Worm (Caenorhabditis elegans): Measurements from ENCODE around the gene R05F9.7.

- TF ChIP-seq pqm-1 (tag; optimal IDR thresholded peaks at IDR 0.05), result no peak
- TF ChIP-seq ceh-82 (tag; optimal IDR thresholded peaks at IDR 0.05), result no peak
- TF ChIP-seq C34B4.2 (tag; optimal IDR thresholded peaks at IDR 0.05), result no peak
- no peak for TF ChIP-seq sox-4 (tag; optimal IDR thresholded peaks at IDR 0.05)
- no peak for TF ChIP-seq alr-1 (tag; optimal IDR thresholded peaks at IDR 0.05; ENCODE audit: borderline replicate concordance)
- TF ChIP-seq lsy-2 (tag; optimal IDR thresholded peaks at IDR 0.05), result no peak
- no peak for TF ChIP-seq ztf-4 (tag; optimal IDR thresholded peaks at IDR 0.05)
- no peak for TF ChIP-seq snpc-4 (tag; optimal IDR thresholded peaks at IDR 0.05)
- TF ChIP-seq blmp-1 (tag; optimal IDR thresholded peaks at IDR 0.05), result no peak
- no peak for TF ChIP-seq skn-1 (tag; optimal IDR thresholded peaks at IDR 0.05)
- TF ChIP-seq ztf-11 (tag; optimal IDR thresholded peaks at IDR 0.05), result no peak
Measured at ce11 chrII:4892594-4892993, 6.5 kb downstream of the R05F9.7 start, which contains the start of gene msp-33.

Measured in whole organism, L1 larva.